Fruit fly (Drosophila melanogaster): ENCODE data around the gene glob3.

DNA sequence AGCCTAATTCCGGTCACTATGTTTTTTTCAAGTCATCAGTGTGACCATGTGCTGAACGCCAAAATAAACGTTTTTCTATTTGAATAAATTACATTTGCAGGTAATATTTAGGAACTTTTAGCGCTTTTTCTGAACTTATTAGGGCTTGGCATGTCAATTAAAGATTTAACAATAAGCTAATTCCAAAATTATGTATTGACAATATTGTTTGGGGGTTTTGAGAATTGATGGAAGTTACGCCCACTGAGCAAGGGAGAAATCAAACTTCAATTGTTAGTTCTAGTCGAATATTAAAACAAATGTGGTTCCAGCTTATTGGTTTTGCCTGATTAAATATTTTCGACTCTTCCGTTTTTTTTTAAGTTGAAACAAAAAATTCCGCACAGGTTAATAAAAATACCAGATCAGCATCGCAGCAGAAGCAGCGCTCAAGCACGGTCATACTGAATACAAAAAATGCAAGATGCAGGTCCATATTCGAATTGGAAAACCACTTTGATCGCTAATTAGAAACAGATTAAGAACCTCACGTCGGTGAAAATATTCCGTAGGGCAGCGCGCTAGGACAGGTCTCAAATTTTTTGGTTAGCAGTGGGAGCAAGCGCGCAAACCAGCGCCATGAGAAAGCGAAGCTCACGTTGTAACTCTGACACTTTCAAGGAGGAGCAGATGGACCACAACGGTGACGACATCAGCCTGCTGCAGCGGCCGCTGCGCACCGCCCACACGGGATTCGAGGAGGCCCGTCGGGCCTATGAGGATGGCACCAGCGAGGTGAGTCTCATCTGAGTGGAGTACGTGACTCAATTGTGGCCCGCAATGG, 35.4 kb upstream of the glob3 start, which contains the start of the genes PSMG1 and CG10979:
- TF ChIP-seq CG34406 (GFP tag; optimal IDR thresholded peaks at IDR 0.05) (no peak), Hr39 (GFP tag; optimal IDR thresholded peaks at IDR 0.05) (no peak), CG7368 (GFP tag; optimal IDR thresholded peaks at IDR 0.05) (no peak), cyc (GFP tag; optimal IDR thresholded peaks at IDR 0.05) (no peak)

Data from whole organism, prepupa.